Worm (Caenorhabditis elegans): ENCODE results near the gene F17C11.6.

The F17C11.6 gene

ce11 chrV:10967594-10968273, 12.8 kb downstream of the F17C11.6 start (continued):
- TF ChIP-seq daf-19 (GFP tag; conservative IDR thresholded peaks at IDR 0.05), result no peak
- no peak for TF ChIP-seq zag-1 (tag; optimal IDR thresholded peaks at IDR 0.05)
- TF ChIP-seq fos-1 (tag; optimal IDR thresholded peaks at IDR 0.05), result no peak
- no peak for TF ChIP-seq mep-1 (tag; optimal IDR thresholded peaks at IDR 0.05)
- TF ChIP-seq ceh-82 (tag; optimal IDR thresholded peaks at IDR 0.05), result no peak
- TF ChIP-seq snpc-1.2 (GFP tag; IDR thresholded peaks at IDR 0.05), result no peak
- 0 out of 2 replicates have a peak, but pooled peaks have one; percentile 58 for TF ChIP-seq mdt-29 (GFP tag; IDR thresholded peaks at IDR 0.05)
- no peak for TF ChIP-seq lin-15B (tag; optimal IDR thresholded peaks at IDR 0.05)
- no peak for TF ChIP-seq pqm-1 (tag; optimal IDR thresholded peaks at IDR 0.05)
- TF ChIP-seq unc-62 (GFP tag; optimal IDR thresholded peaks at IDR 0.05 in 1 of 2), result peak in 1 of 2 experiments; percentile 86
- no peak for TF ChIP-seq unc-62 (tag; optimal IDR thresholded peaks at IDR 0.05)
- TF ChIP-seq R02D3.7 (tag; optimal IDR thresholded peaks at IDR 0.05), result no peak
- no peak for TF ChIP-seq lir-3 (tag; optimal IDR thresholded peaks at IDR 0.05)
- 0 out of 2 replicates have a peak, but pooled peaks have one; percentile 27 for TF ChIP-seq saeg-2 (GFP tag; IDR thresholded peaks at IDR 0.05)
- peak; percentile 74 for TF ChIP-seq hlh-11 (tag; optimal IDR thresholded peaks at IDR 0.05)
- no peak for TF ChIP-seq mxl-2 (GFP tag; conservative IDR thresholded peaks at IDR 0.05)
- no peak for TF ChIP-seq duxl-1 (tag; optimal IDR thresholded peaks at IDR 0.05; ENCODE audit: poor library complexity)
- no peak for TF ChIP-seq arid-1 (GFP tag; conservative IDR thresholded peaks at IDR 0.05)
- TF ChIP-seq dmd-8 (GFP tag; IDR thresholded peaks at IDR 0.05), result no peak
- no peak for TF ChIP-seq ceh-28 (tag; optimal IDR thresholded peaks at IDR 0.05)
- no peak for TF ChIP-seq egl-27 (tag; optimal IDR thresholded peaks at IDR 0.05)
- peak; percentile 32 for TF ChIP-seq F49E8.2 (tag; optimal IDR thresholded peaks at IDR 0.05; ENCODE audit: borderline replicate concordance)
- TF ChIP-seq ztf-11 (tag; optimal IDR thresholded peaks at IDR 0.05), result no peak
- no peak for TF ChIP-seq tag-97 (GFP tag; IDR thresholded peaks at IDR 0.05)
- no peak for TF ChIP-seq Y5F2A.4 (GFP tag; optimal IDR thresholded peaks at IDR 0.05)
- TF ChIP-seq F10B5.3 (tag; optimal IDR thresholded peaks at IDR 0.05), result no peak
- no peak for TF ChIP-seq mes-2 (tag; optimal IDR thresholded peaks at IDR 0.05; ENCODE audit: poor library complexity, severe bottlenecking)
- no peak for TF ChIP-seq nhr-11 (tag; optimal IDR thresholded peaks at IDR 0.05)
- TF ChIP-seq Y105C5A.15 (GFP tag; IDR thresholded peaks at IDR 0.05), result no peak
- no peak for TF ChIP-seq jun-1 (tag; optimal IDR thresholded peaks at IDR 0.05)
- 0 out of 2 replicates have a peak, but pooled peaks have one; percentile 42 for TF ChIP-seq Y48G9A.11 (GFP tag; IDR thresholded peaks at IDR 0.05)
- no peak for TF ChIP-seq nhr-25 (tag; optimal IDR thresholded peaks at IDR 0.05; ENCODE audit: borderline replicate concordance, insufficient read depth)
- TF ChIP-seq aly-2 (tag; optimal IDR thresholded peaks at IDR 0.05), result no peak
- TF ChIP-seq ceh-62 (tag; optimal IDR thresholded peaks at IDR 0.05), result no peak
- no peak for TF ChIP-seq mdl-1 (tag; optimal IDR thresholded peaks at IDR 0.05)
- no peak for TF ChIP-seq ces-1 (GFP tag; optimal IDR thresholded peaks at IDR 0.05)
- no peak for TF ChIP-seq lim-7 (GFP tag; IDR thresholded peaks at IDR 0.05)
- no peak for TF ChIP-seq nhr-237 (tag; optimal IDR thresholded peaks at IDR 0.05)
- TF ChIP-seq nhr-10 (tag; optimal IDR thresholded peaks at IDR 0.05), result no peak
- TF ChIP-seq sdz-12 (GFP tag; optimal IDR thresholded peaks at IDR 0.05), result no peak
- TF ChIP-seq attf-4 (tag; optimal IDR thresholded peaks at IDR 0.05), result no peak
- TF ChIP-seq F37D6.2 (tag; optimal IDR thresholded peaks at IDR 0.05), result no peak
- peak; percentile 99 for TF ChIP-seq dmd-6 (GFP tag; IDR thresholded peaks at IDR 0.05)
- no peak for TF ChIP-seq lsy-2 (tag; optimal IDR thresholded peaks at IDR 0.05)
- TF ChIP-seq nhr-42 (GFP tag; IDR thresholded peaks at IDR 0.05), result no peak
- no peak for TF ChIP-seq madf-9 (GFP tag; conservative IDR thresholded peaks at IDR 0.05)
- no peak; the same call in 1 of the 2 replicates for TF ChIP-seq lin-1 (GFP tag; IDR thresholded peaks at IDR 0.05)
- no peak for TF ChIP-seq nhr-6 (tag; optimal IDR thresholded peaks at IDR 0.05)
- no peak for TF ChIP-seq dpl-1 (GFP tag; optimal IDR thresholded peaks at IDR 0.05)
- TF ChIP-seq madf-5 (GFP tag; IDR thresholded peaks at IDR 0.05), result 0 out of 4 replicates have a peak, but pooled peaks of 1 of the 2 experiments have one; percentile 39
- no peak for TF ChIP-seq zip-11 (GFP tag; IDR thresholded peaks at IDR 0.05)

Data from whole organism, L4 larva.